Fruit fly (Drosophila melanogaster): ENCODE measurements around the gene CG3690.

dm6 chrX:990218-990617, 38.5 kb upstream of the CG3690 start, which contains the start of gene CG18823:
- TF ChIP-seq dl (GFP tag; optimal IDR thresholded peaks at IDR 0.05; ENCODE audit: insufficient read depth in 1 of 2, partially characterized antibody in 2 of 2) (no peak), brk (GFP tag; optimal IDR thresholded peaks at IDR 0.05) (no peak), sv (GFP tag; optimal IDR thresholded peaks at IDR 0.05) (no peak), Dif (GFP tag; optimal IDR thresholded peaks at IDR 0.05; ENCODE audit: partially characterized antibody) (no peak), lola (GFP tag; optimal IDR thresholded peaks at IDR 0.05) (no peak), CrebA (GFP tag; optimal IDR thresholded peaks at IDR 0.05; ENCODE audit: borderline replicate concordance) (no peak), psq (GFP tag; optimal IDR thresholded peaks at IDR 0.05) (no peak), Mio (GFP tag; optimal IDR thresholded peaks at IDR 0.05) (no peak), Dfd (GFP tag; optimal IDR thresholded peaks at IDR 0.05) (no peak), usp (GFP tag; optimal IDR thresholded peaks at IDR 0.05) (no peak), br (GFP tag; optimal IDR thresholded peaks at IDR 0.05) (no peak)
